Worm (Caenorhabditis elegans): ENCODE results near the gene E04D5.5.

DNA sequence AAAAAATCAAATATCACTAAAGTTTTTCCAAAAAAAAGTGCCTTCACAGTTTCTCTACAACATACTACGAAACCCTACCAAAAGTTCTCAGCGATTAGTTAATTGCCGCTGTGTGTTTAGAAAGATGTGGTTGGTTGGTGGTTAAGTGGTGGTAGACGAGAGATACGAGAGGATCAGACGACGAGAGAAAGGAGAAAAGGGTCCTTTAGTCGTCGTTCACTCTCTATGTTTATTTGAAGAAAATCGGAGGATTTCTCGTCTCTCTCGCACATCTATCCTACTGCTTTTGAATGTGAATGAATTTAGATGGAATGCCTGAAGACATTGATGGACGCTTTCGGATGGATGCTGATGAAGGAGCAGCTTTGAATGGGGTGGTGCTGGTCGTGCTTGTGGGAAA, 40.3 kb upstream of the E04D5.5 start:
- TF ChIP-seq zag-1 (tag; optimal IDR thresholded peaks at IDR 0.05) (no peak), skn-1 (tag; optimal IDR thresholded peaks at IDR 0.05) (no peak), ama-1 (optimal IDR thresholded peaks at IDR 0.05) (no peak), unc-39 (tag; optimal IDR thresholded peaks at IDR 0.05) (no peak), ces-1 (GFP tag; optimal IDR thresholded peaks at IDR 0.05) (no peak), nhr-48 (tag; optimal IDR thresholded peaks at IDR 0.05) (no peak), unc-62 (GFP tag; optimal IDR thresholded peaks at IDR 0.05 in 1 of 2) (peak in 1 of 2 experiments; percentile 60), unc-62 (tag; optimal IDR thresholded peaks at IDR 0.05) (no peak), ceh-44 (GFP tag; IDR thresholded peaks at IDR 0.05) (no peak), R02D3.7 (tag; optimal IDR thresholded peaks at IDR 0.05) (no peak), nhr-28 (tag; optimal IDR thresholded peaks at IDR 0.05) (no peak)
